Fruit fly (Drosophila melanogaster): ENCODE results near the gene Ntl.

DNA sequence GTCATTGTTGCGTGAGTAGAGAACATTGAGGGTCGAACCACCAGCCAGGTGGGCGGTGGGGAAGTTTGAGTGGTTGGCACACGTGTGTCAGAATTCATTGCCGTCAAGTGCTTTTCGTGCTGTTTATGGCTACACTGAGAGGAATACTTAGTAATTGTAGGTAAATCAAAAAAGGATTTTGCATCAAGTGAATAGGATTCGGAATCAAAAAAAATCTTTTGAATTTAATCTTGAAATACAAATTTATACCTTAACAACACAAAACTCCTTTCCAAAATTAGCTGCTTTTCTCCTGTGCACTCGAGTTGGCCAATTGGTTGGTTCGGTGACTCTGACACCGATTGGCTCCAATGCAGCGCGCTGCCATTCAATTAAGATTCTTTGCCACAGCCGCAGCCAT is 43.9 kb downstream of the Ntl start:
- TF ChIP-seq CG6813 (GFP tag; optimal IDR thresholded peaks at IDR 0.05) (no peak), CG4617 (GFP tag; optimal IDR thresholded peaks at IDR 0.05; ENCODE audit: borderline replicate concordance) (no peak), Optix (GFP tag; IDR thresholded peaks at IDR 0.05) (no peak), Rfx (GFP tag; IDR thresholded peaks at IDR 0.05) (no peak), Hmx (GFP tag; optimal IDR thresholded peaks at IDR 0.05) (no peak), CG10543 (GFP tag; optimal IDR thresholded peaks at IDR 0.05) (no peak), slou (GFP tag; optimal IDR thresholded peaks at IDR 0.05) (no peak), amos (GFP tag; IDR thresholded peaks at IDR 0.05; ENCODE audit: partially characterized antibody) (no peak), CG18764 (GFP tag; optimal IDR thresholded peaks at IDR 0.05) (no peak), sr (GFP tag; IDR thresholded peaks at IDR 0.05) (no peak), Hand (GFP tag; optimal IDR thresholded peaks at IDR 0.05) (no peak)
